Worm (Caenorhabditis elegans): ENCODE data around the gene F59B2.14.

ce11 chrIII:9023601-9024000 is 1.2 kb upstream of the F59B2.14 start:
- TF ChIP-seq nhr-11 (tag; optimal IDR thresholded peaks at IDR 0.05): no peak
- TF ChIP-seq zip-4 (GFP tag; optimal IDR thresholded peaks at IDR 0.05): no peak
- no peak for TF ChIP-seq lin-15B (tag; optimal IDR thresholded peaks at IDR 0.05)
- no peak for TF ChIP-seq nhr-237 (tag; optimal IDR thresholded peaks at IDR 0.05)
- no peak for TF ChIP-seq mdl-1 (tag; optimal IDR thresholded peaks at IDR 0.05)
- TF ChIP-seq nhr-76 (tag; optimal IDR thresholded peaks at IDR 0.05): no peak
